Worm (Caenorhabditis elegans): ENCODE data around the gene nhr-6.

DNA sequence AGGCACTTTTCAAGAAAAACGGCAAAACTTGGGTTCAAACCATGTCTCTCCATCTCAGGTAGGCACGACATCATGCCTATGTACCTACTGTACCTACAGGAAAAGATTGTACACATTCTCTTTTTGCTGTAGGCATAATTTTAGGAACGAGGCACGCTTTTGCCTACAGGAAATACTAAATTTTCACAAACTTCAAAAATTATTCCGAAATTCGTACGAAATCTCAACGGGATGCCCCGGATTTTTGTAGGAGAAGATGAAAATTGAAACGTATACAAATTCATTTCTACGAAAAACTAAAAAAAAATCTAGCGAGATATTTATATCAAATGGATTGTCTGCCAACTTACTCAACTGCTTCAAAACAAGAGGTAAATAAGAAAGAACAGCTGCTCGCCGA, 25.4 kb upstream of the nhr-6 start, which contains the start of gene C54C6.11:
- TF ChIP-seq nhr-28 (tag; optimal IDR thresholded peaks at IDR 0.05) = no peak
- no peak for TF ChIP-seq cnd-1 (tag; optimal IDR thresholded peaks at IDR 0.05)
- no peak for TF ChIP-seq elt-1 (tag; optimal IDR thresholded peaks at IDR 0.05; ENCODE audit: borderline replicate concordance, insufficient read depth)
- TF ChIP-seq ztf-11 (tag; optimal IDR thresholded peaks at IDR 0.05) = no peak

All from whole organism, mixed stage, embryonic.